Worm (Caenorhabditis elegans): ENCODE measurements around the gene T19H5.6.

Gene T19H5.6

DNA sequence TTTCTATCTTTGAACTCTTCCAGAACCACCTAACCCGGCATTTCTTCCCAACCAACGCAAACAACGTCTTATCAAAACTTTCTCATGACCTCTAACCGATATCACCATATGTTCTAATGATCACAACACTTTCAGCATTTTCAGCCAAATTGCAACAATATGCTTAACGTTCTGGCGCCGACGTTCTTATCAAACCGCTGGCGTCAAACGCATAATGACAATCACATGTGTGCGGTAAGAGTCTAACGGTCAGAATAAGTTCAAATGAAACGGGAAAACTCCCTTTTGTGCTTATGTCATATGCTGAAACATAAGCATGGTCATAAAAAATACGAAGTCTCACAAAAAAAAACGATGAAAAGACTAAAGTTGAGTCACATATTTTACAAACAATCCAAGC is 30.9 kb upstream of the T19H5.6 start (continued):
- TF ChIP-seq hmg-1.2 (GFP tag; IDR thresholded peaks at IDR 0.05) (no peak), Y56A3A.18 (GFP tag; IDR thresholded peaks at IDR 0.05) (0 out of 2 replicates have a peak, but pooled peaks have one; percentile 14), mel-28 (tag; optimal IDR thresholded peaks at IDR 0.05; ENCODE audit: borderline replicate concordance) (no peak), rpc-1 (optimal IDR thresholded peaks at IDR 0.05) (no peak), rpc-1 (tag; optimal IDR thresholded peaks at IDR 0.05) (no peak), zim-3 (tag; optimal IDR thresholded peaks at IDR 0.05) (no peak), tlf-1 (GFP tag; optimal IDR thresholded peaks at IDR 0.05) (no peak), die-1 (tag; optimal IDR thresholded peaks at IDR 0.05) (no peak), snpc-4 (GFP tag; optimal IDR thresholded peaks at IDR 0.05) (no peak), snpc-4 (tag; optimal IDR thresholded peaks at IDR 0.05) (no peak), ztf-26 (tag; optimal IDR thresholded peaks at IDR 0.05) (no peak), F37B4.10 (GFP tag; IDR thresholded peaks at IDR 0.05) (no peak), sea-2 (GFP tag; IDR thresholded peaks at IDR 0.05) (no peak), snpc-3.4 (tag; optimal IDR thresholded peaks at IDR 0.05) (no peak), efl-1 (GFP tag; optimal IDR thresholded peaks at IDR 0.05) (no peak), lin-40 (tag; optimal IDR thresholded peaks at IDR 0.05) (peak; percentile 24), let-526 (GFP tag; IDR thresholded peaks at IDR 0.05) (peak; percentile 54; the same call in 1 of the 2 replicates), nhr-90 (tag; optimal IDR thresholded peaks at IDR 0.05) (peak; percentile 43), cebp-1 (GFP tag; IDR thresholded peaks at IDR 0.05) (no peak), cebp-1 (tag; optimal IDR thresholded peaks at IDR 0.05) (peak; percentile 69), B0261.1 (tag; optimal IDR thresholded peaks at IDR 0.05) (no peak), dpl-1 (GFP tag; optimal IDR thresholded peaks at IDR 0.05) (no peak), ets-4 (GFP tag; optimal IDR thresholded peaks at IDR 0.05) (peak; percentile 59), fkh-3 (tag; optimal IDR thresholded peaks at IDR 0.05) (no peak), rec-8 (tag; optimal IDR thresholded peaks at IDR 0.05) (no peak), unc-62 (GFP tag; optimal IDR thresholded peaks at IDR 0.05) (no peak), F23B12.7 (tag; optimal IDR thresholded peaks at IDR 0.05; ENCODE audit: insufficient read depth) (no peak)

- TF ChIP-seq ama-1 (optimal IDR thresholded peaks at IDR 0.05) (no peak), ama-1 (GFP tag; optimal IDR thresholded peaks at IDR 0.05) (no peak), atf-7 (tag; optimal IDR thresholded peaks at IDR 0.05) (peak; percentile 90), nhr-80 (tag; optimal IDR thresholded peaks at IDR 0.05) (peak; percentile 63), tbp1 (GFP tag; optimal IDR thresholded peaks at IDR 0.05) (peak; percentile 1), ztf-28 (GFP tag; IDR thresholded peaks at IDR 0.05) (no peak), lin-26 (GFP tag; IDR thresholded peaks at IDR 0.05) (no peak), cebp-1 (GFP tag; IDR thresholded peaks at IDR 0.05) (no peak), cebp-1 (tag; optimal IDR thresholded peaks at IDR 0.05) (peak; percentile 11)
Observed at ce11 chrII:9498589-9498988, 28.6 kb upstream of the T19H5.6 start.

ce11 chrII:9497309-9497708 is 27.3 kb upstream of the T19H5.6 start:
- TF ChIP-seq somi-1 (GFP tag; optimal IDR thresholded peaks at IDR 0.05) (peak; percentile 18), sptf-2 (GFP tag; optimal IDR thresholded peaks at IDR 0.05) (no peak), dox-1 (GFP tag; IDR thresholded peaks at IDR 0.05) (0 out of 2 replicates have a peak, but pooled peaks have one; percentile 26), sdz-38 (tag; optimal IDR thresholded peaks at IDR 0.05) (no peak), tbx-9 (tag; optimal IDR thresholded peaks at IDR 0.05; ENCODE audit: borderline replicate concordance) (no peak), nhr-179 (tag; optimal IDR thresholded peaks at IDR 0.05) (no peak), cebp-1 (GFP tag; IDR thresholded peaks at IDR 0.05) (peak; percentile 69; the same call in 1 of the 2 replicates), cebp-1 (tag; optimal IDR thresholded peaks at IDR 0.05) (peak; percentile 95), ets-4 (GFP tag; optimal IDR thresholded peaks at IDR 0.05) (no peak)

Data from whole organism, young adult.